Fruit fly (Drosophila melanogaster) whole organism, embryonic: ENCODE data around the gene CG3603.

Experiments
- Antp ChIP-seq: fragments of 200-800 bp; sonication (Bioruptor generic); optimal IDR thresholded peaks from 3 replicates; lab custom pipeline; 2016; ENCODE audit warnings: missing biosample characterization, missing genetic modification characterization
- B-H2 ChIP-seq: fragments of 200-800 bp; sonication (Bioruptor generic); optimal IDR thresholded peaks from 2 replicates; lab custom pipeline; 2018; ENCODE audit warnings: missing biosample characterization, mild to moderate bottlenecking, missing genetic modification characterization
- BEAF-32 ChIP-seq: fragments of 200-800 bp; sonication (Bioruptor generic); optimal IDR thresholded peaks from 3 replicates; lab custom pipeline; 2017; ENCODE audit warnings: missing biosample characterization, missing genetic modification characterization, mild to moderate bottlenecking, moderate library complexity, missing genetic modification reagents
- CG1024 ChIP-seq: fragments of 200-800 bp; sonication (Bioruptor generic); IDR thresholded peaks from 2 replicates; pipeline ENCODE4 v1.3.6; 2022; ENCODE audit warnings: missing biosample characterization, missing genetic modification characterization
- CG10979 ChIP-seq: fragments of 200-800 bp; sonication (Bioruptor generic); optimal IDR thresholded peaks from 2 replicates; lab custom pipeline; 2018; ENCODE audit warnings: missing biosample characterization, mild to moderate bottlenecking, missing genetic modification characterization, moderate library complexity
- CG12104 ChIP-seq: fragments of 200-800 bp; sonication (Bioruptor generic); optimal IDR thresholded peaks from 3 replicates; lab custom pipeline; 2016; ENCODE audit warnings: missing biosample characterization, missing genetic modification characterization
- CG12155 ChIP-seq: fragments of 200-800 bp; sonication (Bioruptor generic); optimal IDR thresholded peaks from 3 replicates; lab custom pipeline; 2016; ENCODE audit warnings: missing biosample characterization, missing genetic modification characterization
- CG1233 ChIP-seq: fragments of 200-800 bp; sonication (Bioruptor generic); optimal IDR thresholded peaks from 4 replicates; lab custom pipeline; 2018; ENCODE audit warnings: missing biosample characterization, mild to moderate bottlenecking, missing genetic modification characterization
- CG14860 ChIP-seq: fragments of 200-800 bp; sonication (Bioruptor generic); IDR thresholded peaks from 3 replicates; pipeline ENCODE4 v1.3.6; 2022; ENCODE audit warnings: missing biosample characterization, missing genetic modification characterization; ENCODE audit not compliant: partially characterized antibody
- CG1602 ChIP-seq: fragments of 200-800 bp; sonication (Bioruptor generic); optimal IDR thresholded peaks from 3 replicates; lab custom pipeline; 2016; ENCODE audit warnings: missing biosample characterization, missing genetic modification characterization
- CG16863 ChIP-seq: fragments of 200-800 bp; sonication (Bioruptor generic); optimal IDR thresholded peaks from 3 replicates; lab custom pipeline; 2016; ENCODE audit warnings: missing biosample characterization, missing genetic modification characterization
- CG17328 ChIP-seq: fragments of 200-800 bp; sonication (Bioruptor generic); IDR thresholded peaks from 2 replicates; pipeline ENCODE4 v1.3.6; 2022; ENCODE audit warnings: missing biosample characterization, missing genetic modification characterization
- CG17361 ChIP-seq: fragments of 200-800 bp; sonication (Bioruptor generic); IDR thresholded peaks from 3 replicates; pipeline ENCODE4 v1.3.6; 2022; ENCODE audit warnings: missing biosample characterization, missing genetic modification characterization
- CG2712 ChIP-seq: fragments of 200-800 bp; optimal IDR thresholded peaks from 3 replicates; lab custom pipeline; 2019; ENCODE audit warnings: missing biosample characterization, mild to moderate bottlenecking, missing genetic modification characterization, moderate library complexity
- CG30431 ChIP-seq: fragments of 200-800 bp; sonication (Bioruptor generic); optimal IDR thresholded peaks from 2 replicates; lab custom pipeline; 2017; ENCODE audit warnings: missing biosample characterization, missing genetic modification characterization
- CG31365 ChIP-seq: fragments of 200-800 bp; sonication (Bioruptor generic); optimal IDR thresholded peaks from 2 replicates; lab custom pipeline; 2018; ENCODE audit warnings: missing biosample characterization, mild to moderate bottlenecking, missing genetic modification characterization
- CG31388 ChIP-seq: fragments of 200-800 bp; sonication (Bioruptor generic); optimal IDR thresholded peaks from 2 replicates; lab custom pipeline; 2016; ENCODE audit warnings: missing biosample characterization, missing genetic modification characterization
- CG33213 ChIP-seq: fragments of 200-800 bp; sonication (Bioruptor generic); optimal IDR thresholded peaks from 3 replicates; lab custom pipeline; 2016; ENCODE audit warnings: missing biosample characterization, missing genetic modification characterization
- CG3726 ChIP-seq: fragments of 200-800 bp; sonication (Bioruptor generic); IDR thresholded peaks from 3 replicates; pipeline ENCODE4, ENCODE4 v1.3.6; 2022; ENCODE audit warnings: missing biosample characterization, missing genetic modification characterization
- CG7745 ChIP-seq: fragments of 200-800 bp; sonication (Bioruptor generic); optimal IDR thresholded peaks from 2 replicates; lab custom pipeline; 2018; ENCODE audit warnings: missing biosample characterization, mild to moderate bottlenecking, missing genetic modification characterization, moderate library complexity
- CG7928 ChIP-seq: fragments of 200-800 bp; sonication (Bioruptor generic); optimal IDR thresholded peaks from 2 replicates; lab custom pipeline; 2017; ENCODE audit warnings: missing biosample characterization, mild to moderate bottlenecking, missing genetic modification characterization
- CG8089 ChIP-seq: fragments of 200-800 bp; sonication (Bioruptor generic); optimal IDR thresholded peaks from 3 replicates; lab custom pipeline; 2016; ENCODE audit warnings: missing biosample characterization, missing genetic modification characterization
- Chrac-16 ChIP-seq: fragments of 200-800 bp; sonication (Bioruptor generic); optimal IDR thresholded peaks from 3 replicates; lab custom pipeline; 2016; ENCODE audit warnings: missing biosample characterization, missing genetic modification characterization
- D ChIP-seq, 2 experiments: fragments of 200-800 bp in 1 of 2; fragments of >200 bp in 1 of 2; sonication (Bioruptor generic) in 1 of 2; optimal IDR thresholded peaks; 2 replicates in 1 of 2; 3 replicates in 1 of 2; lab custom pipeline; 2017; ENCODE audit warnings: mild to moderate bottlenecking in 1 of 2, missing biosample characterization in 1 of 2, missing genetic modification characterization in 1 of 2, missing genetic modification reagents in 1 of 2
- D19A ChIP-seq: fragments of 200-800 bp; optimal IDR thresholded peaks from 3 replicates; lab custom pipeline; 2019; ENCODE audit warnings: missing biosample characterization, mild to moderate bottlenecking, missing genetic modification characterization, moderate library complexity
- Gsc ChIP-seq: fragments of 200-800 bp; sonication (Bioruptor generic); IDR thresholded peaks from 2 replicates; pipeline ENCODE4 v1.3.6; 2022; ENCODE audit warnings: missing biosample characterization, missing genetic modification characterization
- Kr ChIP-seq: fragments of 200-800 bp; sonication (Bioruptor generic); optimal IDR thresholded peaks from 2 replicates; lab custom pipeline; 2017; ENCODE audit warnings: missing biosample characterization, mild to moderate bottlenecking, missing genetic modification characterization
- Med ChIP-seq: fragments of 200-800 bp; sonication (Bioruptor generic); peaks from one replicate; lab custom pipeline; 2016; ENCODE audit warnings: missing biosample characterization, missing genetic modification characterization, mild to moderate bottlenecking, inconsistent platforms, moderate library complexity
- Mes4 ChIP-seq: fragments of 200-800 bp; sonication (Bioruptor generic); optimal IDR thresholded peaks from 2 replicates; lab custom pipeline; 2016; ENCODE audit warnings: missing biosample characterization, missing genetic modification characterization
- NC2β ChIP-seq: fragments of 200-800 bp; sonication (Bioruptor generic); optimal IDR thresholded peaks from 2 replicates; lab custom pipeline; 2016; ENCODE audit warnings: missing biosample characterization, missing genetic modification characterization
- Oaz ChIP-seq: fragments of 200-800 bp; sonication (Bioruptor generic); IDR thresholded peaks from 2 replicates; pipeline ENCODE4 v1.3.6; 2022; ENCODE audit warnings: missing biosample characterization, missing genetic modification characterization
- Oli ChIP-seq: fragments of 200-800 bp; sonication (Bioruptor generic); optimal IDR thresholded peaks from 2 replicates; lab custom pipeline; 2018; ENCODE audit warnings: missing biosample characterization, mild to moderate bottlenecking, missing genetic modification characterization, moderate library complexity
- Stat92E ChIP-seq, 3 experiments: fragments of >200 bp in 2 of 3; fragments of 200-800 bp in 1 of 3; sonication (Bioruptor generic) in 1 of 3; optimal IDR thresholded peaks; 2 replicates each; lab custom pipeline; 2017 to 2019; ENCODE audit warnings: missing biosample characterization in 3 of 3, missing genetic modification characterization in 3 of 3, mild to moderate bottlenecking in 1 of 3, moderate library complexity in 1 of 3
- Usf ChIP-seq: fragments of 200-800 bp; sonication (Bioruptor generic); optimal IDR thresholded peaks from 2 replicates; lab custom pipeline; 2017; ENCODE audit warnings: missing genotype, missing biosample characterization, missing genetic modification characterization
- YL-1 ChIP-seq: fragments of 200-800 bp; sonication (Bioruptor generic); optimal IDR thresholded peaks from 3 replicates; lab custom pipeline; 2017; ENCODE audit warnings: missing biosample characterization, mild to moderate bottlenecking, missing genetic modification characterization
- ac ChIP-seq: fragments of 200-800 bp; sonication (Bioruptor generic); optimal IDR thresholded peaks from 3 replicates; lab custom pipeline; 2017; ENCODE audit warnings: missing biosample characterization, mild to moderate bottlenecking, missing genetic modification characterization
- az2 ChIP-seq: fragments of 200-800 bp; sonication (Bioruptor generic); optimal IDR thresholded peaks from 3 replicates; lab custom pipeline; 2016; ENCODE audit warnings: missing biosample characterization, missing genetic modification characterization
- bsh ChIP-seq, 2 experiments: fragments of 200-800 bp; sonication (Bioruptor generic); optimal IDR thresholded peaks; 2 replicates each; lab custom pipeline; 2017 to 2018; ENCODE audit warnings: mild to moderate bottlenecking in 2 of 2, missing biosample characterization in 2 of 2, missing genetic modification characterization in 2 of 2, moderate library complexity in 1 of 2
- cas ChIP-seq: fragments of 200-800 bp; sonication (Bioruptor generic); IDR thresholded peaks from 2 replicates; pipeline ENCODE4 v1.3.6; 2022; ENCODE audit warnings: missing biosample characterization, missing genetic modification characterization
- croc ChIP-seq: fragments of 200-800 bp; sonication (Bioruptor generic); conservative IDR thresholded peaks from 3 replicates; pipeline ENCODE4 v1.3.6; 2022; ENCODE audit warnings: missing biosample characterization, missing genetic modification characterization
- gro ChIP-seq: fragments of 200-800 bp; sonication (Bioruptor generic); optimal IDR thresholded peaks from 2 replicates; lab custom pipeline; 2016; ENCODE audit warnings: missing biosample characterization, missing genetic modification characterization
- her ChIP-seq: fragments of 200-800 bp; sonication (Bioruptor generic); optimal IDR thresholded peaks from 2 replicates; lab custom pipeline; 2016; ENCODE audit warnings: missing biosample characterization, missing genetic modification characterization
- klu ChIP-seq: fragments of 200-800 bp; sonication (Bioruptor generic); IDR thresholded peaks from 2 replicates; pipeline ENCODE4 v1.3.6; 2022; ENCODE audit warnings: missing biosample characterization, missing genetic modification characterization
- lab ChIP-seq: fragments of 200-800 bp; sonication (Bioruptor generic); optimal IDR thresholded peaks from 3 replicates; lab custom pipeline; 2017; ENCODE audit warnings: missing biosample characterization, missing genetic modification characterization, mild to moderate bottlenecking, moderate library complexity, missing genetic modification reagents
- pum ChIP-seq: fragments of 200-800 bp; sonication (Bioruptor generic); optimal IDR thresholded peaks from 2 replicates; lab custom pipeline; 2016; ENCODE audit warnings: missing biosample characterization, missing genetic modification characterization
- sr ChIP-seq: fragments of 200-800 bp; sonication (Bioruptor generic); IDR thresholded peaks from 3 replicates; pipeline ENCODE4 v1.3.6; 2022; ENCODE audit warnings: missing biosample characterization, missing genetic modification characterization
- trem ChIP-seq: fragments of 200-800 bp; optimal IDR thresholded peaks from 3 replicates; lab custom pipeline; 2019; ENCODE audit warnings: missing biosample characterization, mild to moderate bottlenecking, missing genetic modification characterization, moderate library complexity
- unpg ChIP-seq: fragments of 200-800 bp; sonication (Bioruptor generic); optimal IDR thresholded peaks from 3 replicates; lab custom pipeline; 2018; ENCODE audit warnings: missing biosample characterization, mild to moderate bottlenecking, missing genetic modification characterization, moderate library complexity
- yki ChIP-seq: fragments of >200 bp; optimal IDR thresholded peaks from 3 replicates; lab custom pipeline; 2018

Gene CG3603

DNA sequence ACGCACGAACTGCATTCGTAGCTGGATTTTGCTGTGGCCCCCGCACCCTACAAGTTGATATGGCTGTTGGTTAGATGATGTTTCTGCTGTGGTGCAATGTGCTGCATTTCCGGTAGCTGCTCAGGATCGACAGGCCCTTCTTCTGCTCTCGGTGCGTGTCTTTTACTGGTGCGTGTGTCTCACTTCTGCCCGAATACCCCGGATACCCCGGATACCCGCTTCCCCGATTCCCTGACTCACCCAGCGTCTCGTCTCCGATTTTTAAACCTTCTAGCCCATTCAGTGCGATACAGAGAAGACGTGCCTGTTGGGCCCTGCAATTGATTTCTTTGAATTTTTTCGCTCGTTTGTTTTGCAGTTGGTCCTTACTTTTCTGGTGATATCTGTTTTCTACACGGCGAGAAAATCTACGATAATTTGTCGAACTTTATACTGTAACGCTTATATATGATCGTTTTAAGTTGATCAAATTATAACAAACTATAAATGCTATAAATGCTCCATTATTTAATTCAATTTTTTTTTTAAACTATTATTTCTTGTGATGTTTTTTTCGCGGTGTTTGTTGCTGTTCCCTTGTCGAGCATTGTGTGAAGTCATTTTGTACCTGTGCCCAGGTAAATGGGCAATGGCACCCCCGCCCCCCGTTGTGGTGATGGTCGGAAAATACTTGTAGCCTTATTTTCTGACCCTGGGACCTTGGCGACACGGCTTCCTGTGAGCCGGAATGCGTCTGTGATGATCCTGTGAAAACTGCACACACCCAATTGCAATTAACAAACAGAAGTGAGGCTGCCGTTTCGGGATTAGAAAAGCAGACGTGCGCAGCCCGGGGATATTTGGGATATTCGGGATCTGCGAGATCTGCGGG lies 37.3 kb downstream of the CG3603 start:
- TF ChIP-seq CG2712 (tag; lab: Kevin White, UChicago) = peak; percentile 82
- no peak for TF ChIP-seq CG1024 (GFP tag; lab: Robert Waterston, UW)
- peak; percentile 44 for TF ChIP-seq CG1233
- TF ChIP-seq CG12104 (GFP tag; lab: Kevin White, UChicago) = peak; percentile 41
- TF ChIP-seq Kr = peak; percentile 75
- TF ChIP-seq klu (GFP tag; lab: Robert Waterston, UW) = no peak
- TF ChIP-seq bsh (GFP tag; optimal IDR thresholded peaks at IDR 0.05; lab: Kevin White, UChicago) = peak in 1 of 2 experiments; percentile 45
- peak; percentile 20 for TF ChIP-seq Mes4
- TF ChIP-seq CG16863 = peak; percentile 25
- TF ChIP-seq NC2β = peak; percentile 33
- peak; percentile 64 for TF ChIP-seq CG17328 (GFP tag; lab: Robert Waterston, UW)
- peak; percentile 49 for TF ChIP-seq croc (GFP tag; lab: Robert Waterston, UW)
- TF ChIP-seq unpg (GFP tag; lab: Kevin White, UChicago) = peak; percentile 32
- no peak for TF ChIP-seq lab (GFP tag; lab: Kevin White, UChicago)
- TF ChIP-seq CG14860 (GFP tag; lab: Robert Waterston, UW) = no peak
- TF ChIP-seq CG17361 (GFP tag; lab: Robert Waterston, UW) = peak; percentile 70
- peak; percentile 49 for TF ChIP-seq az2 (GFP tag; lab: Kevin White, UChicago)
- peak; percentile 3 for TF ChIP-seq Antp (GFP tag; lab: Kevin White, UChicago)
- no peak for TF ChIP-seq B-H2
- TF ChIP-seq CG12155 = peak; percentile 20
- TF ChIP-seq CG31365 (tag; lab: Kevin White, UChicago) = no peak
- peak; percentile 31 for TF ChIP-seq CG30431
- TF ChIP-seq BEAF-32 (GFP tag; lab: Kevin White, UChicago) = no peak
- peak; percentile 53 for TF ChIP-seq pum (GFP tag; lab: Kevin White, UChicago)
- TF ChIP-seq ac (GFP tag; lab: Kevin White, UChicago) = peak; percentile 86
- TF ChIP-seq sr (GFP tag; lab: Robert Waterston, UW) = no peak
- peak; percentile 63 for TF ChIP-seq trem
- no peak for TF ChIP-seq CG3726 (GFP tag; lab: Robert Waterston, UW)
- TF ChIP-seq CG8089 = peak; percentile 1
- TF ChIP-seq yki (lab: Kevin White, UChicago) = no peak
- peak; percentile 50 for TF ChIP-seq CG7745 (tag; lab: Kevin White, UChicago)
- peak in 1 of 3 experiments; percentile 49 for TF ChIP-seq Stat92E (GFP tag; optimal IDR thresholded peaks at IDR 0.05; lab: Kevin White, UChicago)
- peak; percentile 18 for TF ChIP-seq Oli (tag; lab: Kevin White, UChicago)
- peak; percentile 41 for TF ChIP-seq D19A (tag; lab: Kevin White, UChicago)
- peak; percentile 64 for TF ChIP-seq CG1602 (GFP tag; lab: Kevin White, UChicago)
- no peak for TF ChIP-seq cas
- peak; percentile 56 for TF ChIP-seq Usf
- TF ChIP-seq gro (GFP tag; lab: Kevin White, UChicago) = no peak
- no peak for TF ChIP-seq YL-1
- peak; percentile 86 for TF ChIP-seq CG10979 (tag; lab: Kevin White, UChicago)
- TF ChIP-seq Med = peak; percentile 7
- no peak for TF ChIP-seq Gsc (GFP tag; lab: Robert Waterston, UW)
- no peak for TF ChIP-seq her (GFP tag; lab: Kevin White, UChicago)
- no peak for TF ChIP-seq CG33213 (GFP tag; lab: Kevin White, UChicago)
- TF ChIP-seq Oaz = no peak
- TF ChIP-seq D (optimal IDR thresholded peaks at IDR 0.05; lab: Kevin White, UChicago) = no peak
- TF ChIP-seq D (GFP tag; optimal IDR thresholded peaks at IDR 0.05; lab: Kevin White, UChicago) = peak; percentile 60
- TF ChIP-seq CG7928 (GFP tag; lab: Kevin White, UChicago) = no peak
- TF ChIP-seq CG31388 (GFP tag; lab: Kevin White, UChicago) = no peak
- peak; percentile 69 for TF ChIP-seq Chrac-16 (GFP tag; lab: Kevin White, UChicago)
